Fruit fly (Drosophila melanogaster) whole organism, embryonic: ENCODE results near the gene kat-60L1.

Source experiments
- Bdp1 ChIP-seq: fragments of 200-800 bp; sonication (Bioruptor generic); optimal IDR thresholded peaks from 3 replicates; lab custom pipeline; 2016; ENCODE audit warnings: missing biosample characterization, missing genetic modification characterization
- BtbVII ChIP-seq: fragments of 200-800 bp; sonication (Bioruptor generic); optimal IDR thresholded peaks from 3 replicates; lab custom pipeline; 2017; ENCODE audit warnings: missing biosample characterization, mild to moderate bottlenecking, missing genetic modification characterization
- CG12299 ChIP-seq: fragments of 200-800 bp; sonication (Bioruptor generic); optimal IDR thresholded peaks from 2 replicates; lab custom pipeline; 2018; ENCODE audit warnings: missing biosample characterization, mild to moderate bottlenecking, missing genetic modification characterization
- CG14014 ChIP-seq: fragments of 200-800 bp; sonication (Bioruptor generic); IDR thresholded peaks from 2 replicates; pipeline ENCODE4 v1.3.6; 2022; ENCODE audit warnings: missing biosample characterization, missing genetic modification characterization
- CG14710 ChIP-seq: fragments of 200-800 bp; sonication (Bioruptor generic); optimal IDR thresholded peaks from 3 replicates; lab custom pipeline; 2019; ENCODE audit warnings: missing biosample characterization, mild to moderate bottlenecking, missing genetic modification characterization, moderate library complexity
- CG15269 ChIP-seq: fragments of 200-800 bp; sonication (Bioruptor generic); optimal IDR thresholded peaks from 2 replicates; lab custom pipeline; 2018; ENCODE audit warnings: missing biosample characterization, mild to moderate bottlenecking, missing genetic modification characterization, moderate library complexity
- CG15479 ChIP-seq: fragments of 200-800 bp; sonication (Bioruptor generic); optimal IDR thresholded peaks from 3 replicates; lab custom pipeline; 2019; ENCODE audit warnings: missing biosample characterization, mild to moderate bottlenecking, missing genetic modification characterization, moderate library complexity
- CG1647 ChIP-seq: fragments of 200-800 bp; sonication (Bioruptor generic); optimal IDR thresholded peaks from 3 replicates; lab custom pipeline; 2016; ENCODE audit warnings: missing biosample characterization, missing genetic modification characterization
- CG16779 ChIP-seq: fragments of 200-800 bp; sonication (Bioruptor generic); IDR thresholded peaks from 2 replicates; pipeline ENCODE4 v1.3.6; 2022; ENCODE audit warnings: missing biosample characterization, missing genetic modification characterization
- CG17328 ChIP-seq: fragments of 200-800 bp; sonication (Bioruptor generic); IDR thresholded peaks from 2 replicates; pipeline ENCODE4 v1.3.6; 2022; ENCODE audit warnings: missing biosample characterization, missing genetic modification characterization
- CG17385 ChIP-seq: fragments of 200-800 bp; sonication (Bioruptor generic); optimal IDR thresholded peaks from 3 replicates; lab custom pipeline; 2018; ENCODE audit warnings: missing biosample characterization, mild to moderate bottlenecking, missing genetic modification characterization
- CG17568 ChIP-seq: fragments of 200-800 bp; sonication (Bioruptor generic); optimal IDR thresholded peaks from 2 replicates; lab custom pipeline; 2018; ENCODE audit warnings: missing biosample characterization, mild to moderate bottlenecking, missing genetic modification characterization, moderate library complexity
- CG17612 ChIP-seq: fragments of 200-800 bp; sonication (Bioruptor generic); IDR thresholded peaks from 2 replicates; pipeline ENCODE4 v1.3.6; 2022; ENCODE audit warnings: missing biosample characterization, missing genetic modification characterization
- CG2875 ChIP-seq: fragments of 200-800 bp; sonication (Bioruptor generic); optimal IDR thresholded peaks from 2 replicates; lab custom pipeline; 2017; ENCODE audit warnings: missing biosample characterization, mild to moderate bottlenecking, missing genetic modification characterization, missing genetic modification reagents
- CG31441 ChIP-seq: fragments of 200-800 bp; sonication (Bioruptor generic); IDR thresholded peaks from 2 replicates; pipeline ENCODE4 v1.3.6; 2022; ENCODE audit warnings: missing biosample characterization, missing genetic modification characterization
- CG3726 ChIP-seq: fragments of 200-800 bp; sonication (Bioruptor generic); IDR thresholded peaks from 3 replicates; pipeline ENCODE4, ENCODE4 v1.3.6; 2022; ENCODE audit warnings: missing biosample characterization, missing genetic modification characterization
- CG4328 ChIP-seq: fragments of 200-800 bp; sonication (Bioruptor generic); optimal IDR thresholded peaks from 3 replicates; lab custom pipeline; 2017; ENCODE audit warnings: missing biosample characterization, missing genetic modification reagents, missing genetic modification characterization
- CG4404 ChIP-seq: fragments of 200-800 bp; sonication (Bioruptor generic); IDR thresholded peaks from 2 replicates; pipeline ENCODE4 v1.3.6; 2022; ENCODE audit warnings: missing biosample characterization, missing genetic modification characterization
- CG9932 ChIP-seq: fragments of 200-800 bp; sonication (Bioruptor generic); IDR thresholded peaks from 2 replicates; pipeline ENCODE4 v1.3.6; 2022; ENCODE audit warnings: missing biosample characterization, missing genetic modification characterization
- Camta ChIP-seq: fragments of 200-800 bp; sonication (Bioruptor generic); optimal IDR thresholded peaks from 2 replicates; lab custom pipeline; 2016; ENCODE audit warnings: missing biosample characterization, missing genetic modification characterization
- CrebB ChIP-seq: fragments of 200-800 bp; sonication (Bioruptor generic); optimal IDR thresholded peaks from 3 replicates; lab custom pipeline; 2018; ENCODE audit warnings: missing biosample characterization, mild to moderate bottlenecking, missing genetic modification characterization
- HLHmδ ChIP-seq: fragments of 200-800 bp; sonication (Bioruptor generic); optimal IDR thresholded peaks from 2 replicates; lab custom pipeline; 2018; ENCODE audit warnings: missing biosample characterization, mild to moderate bottlenecking, missing genetic modification characterization, moderate library complexity
- MESR4 ChIP-seq: fragments of 200-800 bp; sonication (Bioruptor generic); optimal IDR thresholded peaks from 2 replicates; lab custom pipeline; 2018; ENCODE audit warnings: missing biosample characterization, mild to moderate bottlenecking, missing genetic modification characterization, moderate library complexity
- NK7.1 ChIP-seq: fragments of 200-800 bp; sonication (Bioruptor generic); optimal IDR thresholded peaks from 3 replicates; lab custom pipeline; 2016; ENCODE audit warnings: missing biosample characterization, missing genetic modification characterization
- Ptx1 ChIP-seq: fragments of 200-800 bp; sonication (Bioruptor generic); IDR thresholded peaks from 2 replicates; pipeline ENCODE4 v1.3.6; 2022; ENCODE audit warnings: missing biosample characterization, missing genetic modification characterization
- Trl ChIP-seq, 3 experiments: fragments of >200 bp in 2 of 3; fragments of 200-800 bp in 1 of 3; sonication (Bioruptor generic) in 1 of 3; optimal IDR thresholded peaks; 2 replicates in 1 of 3; 3 replicates in 2 of 3; lab custom pipeline; 2016 to 2017; ENCODE audit warnings: missing biosample characterization in 1 of 3, missing genetic modification characterization in 1 of 3
- Vsx1 ChIP-seq: fragments of 200-800 bp; sonication (Bioruptor generic); optimal IDR thresholded peaks from 2 replicates; lab custom pipeline; 2017; ENCODE audit warnings: missing biosample characterization, mild to moderate bottlenecking, missing genetic modification characterization, missing genetic modification reagents
- YL-1 ChIP-seq: fragments of 200-800 bp; sonication (Bioruptor generic); optimal IDR thresholded peaks from 3 replicates; lab custom pipeline; 2017; ENCODE audit warnings: missing biosample characterization, mild to moderate bottlenecking, missing genetic modification characterization
- ap ChIP-seq: fragments of 200-800 bp; sonication (Bioruptor generic); IDR thresholded peaks from 2 replicates; pipeline ENCODE4 v1.3.6; 2022; ENCODE audit warnings: missing biosample characterization, missing genetic modification characterization
- ash1 ChIP-seq: fragments of 200-800 bp; sonication (Bioruptor generic); optimal IDR thresholded peaks from 2 replicates; lab custom pipeline; 2018; ENCODE audit warnings: missing biosample characterization, mild to moderate bottlenecking, missing genetic modification characterization
- bab2 ChIP-seq: fragments of 200-800 bp; sonication (Bioruptor generic); optimal IDR thresholded peaks from 2 replicates; lab custom pipeline; 2016; ENCODE audit warnings: missing biosample characterization, missing genetic modification characterization
- bbx ChIP-seq: fragments of 200-800 bp; sonication (Bioruptor generic); IDR thresholded peaks from 2 replicates; pipeline ENCODE4 v1.3.6; 2022; ENCODE audit warnings: missing biosample characterization, missing genetic modification characterization; ENCODE audit not compliant: partially characterized antibody
- emc ChIP-seq: fragments of 200-800 bp; sonication (Bioruptor generic); optimal IDR thresholded peaks from 2 replicates; lab custom pipeline; 2016; ENCODE audit warnings: missing biosample characterization, missing genetic modification characterization
- exex ChIP-seq: fragments of 200-800 bp; sonication (Bioruptor generic); optimal IDR thresholded peaks from 4 replicates; lab custom pipeline; 2018; ENCODE audit warnings: missing biosample characterization, mild to moderate bottlenecking, missing genetic modification characterization, moderate library complexity
- gce ChIP-seq: fragments of 200-800 bp; sonication (Bioruptor generic); IDR thresholded peaks from 3 replicates; pipeline ENCODE4 v1.3.6; 2022; ENCODE audit warnings: missing biosample characterization, missing genetic modification characterization
- inv ChIP-seq: fragments of 200-800 bp; sonication (Bioruptor generic); IDR thresholded peaks from 2 replicates; pipeline ENCODE4 v1.3.6; 2022; ENCODE audit warnings: missing biosample characterization, missing genetic modification characterization; ENCODE audit not compliant: partially characterized antibody
- kni ChIP-seq: fragments of 200-800 bp; sonication (Bioruptor generic); optimal IDR thresholded peaks from 3 replicates; lab custom pipeline; 2017; ENCODE audit warnings: mild to moderate bottlenecking, missing biosample characterization, missing genetic modification reagents, missing genetic modification characterization
- nerfin-2 ChIP-seq: fragments of 200-800 bp; sonication (Bioruptor generic); IDR thresholded peaks from 2 replicates; pipeline ENCODE4 v1.3.6; 2022; ENCODE audit warnings: missing biosample characterization, missing genetic modification characterization; ENCODE audit not compliant: partially characterized antibody
- pan ChIP-seq, 4 experiments: fragments of >200 bp in 3 of 4; fragments of 200-800 bp in 1 of 4; sonication (Bioruptor generic) in 1 of 4; optimal IDR thresholded peaks in 3 of 4; IDR thresholded peaks in 1 of 4; 2 replicates each; pipeline versions ENCODE4 v1.3.6 to Lab custom; 2017 to 2022; ENCODE audit warnings: missing biosample characterization in 2 of 4, missing genetic modification characterization in 2 of 4, mixed read lengths in 1 of 4
- pum ChIP-seq: fragments of 200-800 bp; sonication (Bioruptor generic); optimal IDR thresholded peaks from 2 replicates; lab custom pipeline; 2016; ENCODE audit warnings: missing biosample characterization, missing genetic modification characterization
- ranshi ChIP-seq: fragments of 200-800 bp; sonication (Bioruptor generic); IDR thresholded peaks from 2 replicates; pipeline ENCODE4 v1.3.6; 2022; ENCODE audit warnings: missing biosample characterization, missing genetic modification characterization
- row ChIP-seq: fragments of 200-800 bp; sonication (Bioruptor generic); IDR thresholded peaks from 3 replicates; pipeline ENCODE4 v1.3.6; 2022; ENCODE audit warnings: missing biosample characterization, missing genetic modification characterization
- schlank ChIP-seq: fragments of 200-800 bp; sonication (Bioruptor generic); optimal IDR thresholded peaks from 2 replicates; lab custom pipeline; 2018; ENCODE audit warnings: missing biosample characterization, mild to moderate bottlenecking, missing genetic modification characterization
- slbo ChIP-seq: fragments of 200-800 bp; sonication (Bioruptor generic); IDR thresholded peaks from 2 replicates; pipeline ENCODE4 v1.3.6; 2022; ENCODE audit warnings: missing biosample characterization, missing genetic modification characterization
- ssp ChIP-seq: fragments of 200-800 bp; sonication (Bioruptor generic); IDR thresholded peaks from 2 replicates; pipeline ENCODE4 v1.3.6; 2022; ENCODE audit warnings: missing biosample characterization, missing genetic modification characterization
- stc ChIP-seq: fragments of 200-800 bp; sonication (Bioruptor generic); IDR thresholded peaks from 2 replicates; pipeline ENCODE4 v1.3.6; 2022; ENCODE audit warnings: missing biosample characterization, missing genetic modification characterization
- tll ChIP-seq, 2 experiments: fragments of 200-800 bp in 1 of 2; fragments of >200 bp in 1 of 2; sonication (Bioruptor generic) in 1 of 2; optimal IDR thresholded peaks; 2 replicates each; lab custom pipeline; 2017 to 2019; ENCODE audit warnings: missing biosample characterization in 2 of 2, missing genetic modification characterization in 2 of 2, mild to moderate bottlenecking in 1 of 2, moderate library complexity in 1 of 2
- zf30C ChIP-seq: fragments of 200-800 bp; sonication (Bioruptor generic); optimal IDR thresholded peaks from 3 replicates; lab custom pipeline; 2018; ENCODE audit warnings: missing biosample characterization, mild to moderate bottlenecking, missing genetic modification characterization
- zfh2 ChIP-seq: fragments of 200-800 bp; sonication (Bioruptor generic); optimal IDR thresholded peaks from 2 replicates; lab custom pipeline; 2016; ENCODE audit warnings: missing biosample characterization, missing genetic modification characterization

Gene kat-60L1

DNA sequence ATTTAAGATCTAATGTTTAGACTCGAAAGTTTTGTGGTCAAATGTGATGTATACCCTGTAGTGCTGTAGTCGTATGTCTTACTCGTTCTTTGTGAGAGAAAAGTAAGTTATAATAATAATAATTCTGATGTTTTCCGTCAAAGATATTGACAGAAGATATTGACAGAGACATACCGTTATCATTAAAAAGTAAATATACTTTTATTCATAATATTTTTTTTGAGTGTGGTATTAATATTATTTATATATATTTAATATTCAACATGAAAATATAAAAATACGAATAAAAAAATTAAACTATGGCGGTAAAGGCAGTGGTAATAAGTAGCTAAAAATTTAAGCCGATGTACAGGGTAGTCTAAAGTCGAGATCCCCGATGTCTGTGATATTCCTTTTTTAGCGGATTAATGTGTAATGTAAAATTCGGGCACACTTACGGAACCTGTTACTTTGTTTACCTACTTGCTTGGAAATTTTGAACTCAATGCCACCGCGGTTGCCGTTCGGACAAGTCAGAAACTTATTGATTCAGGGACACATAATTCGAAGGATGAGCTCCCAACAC is 45.2 kb upstream of the kat-60L1 start, which contains the start of the genes CG2100 and CG1236 (continued):
- TF ChIP-seq MESR4 (GFP tag; lab: Kevin White, UChicago) (peak; percentile 59), ash1 (no peak), emc (GFP tag; lab: Kevin White, UChicago) (no peak), CG2875 (peak; percentile 79), CG17385 (GFP tag; lab: Kevin White, UChicago) (peak; percentile 83), BtbVII (GFP tag; lab: Kevin White, UChicago) (peak; percentile 77), bbx (no peak), CG3726 (GFP tag; lab: Robert Waterston, UW) (peak; percentile 73; the same call in 2 of the 3 replicates), row (GFP tag; lab: Robert Waterston, UW) (peak; percentile 95), Camta (GFP tag; lab: Kevin White, UChicago) (peak; percentile 47), pan (optimal IDR thresholded peaks at IDR 0.05; lab: Kevin White, UChicago) (peak in 1 of 2 experiments; percentile 64), pan (GFP tag; optimal IDR thresholded peaks at IDR 0.05 in 1 of 2, IDR thresholded peaks at IDR 0.05 in 1 of 2) (peak; percentile 65 to 81), CG17568 (GFP tag; lab: Kevin White, UChicago) (no peak), kni (no peak), CG15479 (GFP tag; lab: Kevin White, UChicago) (peak; percentile 2), HLHmδ (GFP tag; lab: Kevin White, UChicago) (no peak), CG4404 (GFP tag; lab: Robert Waterston, UW) (peak; percentile 68), Ptx1 (peak; percentile 82), CG4328 (peak; percentile 65), CG9932 (peak; percentile 74), CG15269 (tag; lab: Kevin White, UChicago) (peak; percentile 88), slbo (GFP tag; lab: Robert Waterston, UW) (peak; percentile 86), stc (GFP tag; lab: Robert Waterston, UW) (peak; percentile 56), CG17612 (GFP tag; lab: Robert Waterston, UW) (no peak; the same call in 1 of the 2 replicates), bab2 (GFP tag; lab: Kevin White, UChicago) (peak; percentile 26), zf30C (no peak), Trl (optimal IDR thresholded peaks at IDR 0.05; lab: Kevin White, UChicago) (no peak), Trl (GFP tag; optimal IDR thresholded peaks at IDR 0.05; lab: Kevin White, UChicago) (peak; percentile 14), NK7.1 (no peak), YL-1 (GFP tag; lab: Kevin White, UChicago) (peak; percentile 71), CG1647 (peak; percentile 8), ranshi (GFP tag; lab: Robert Waterston, UW) (peak; percentile 77), CG16779 (no peak), CG31441 (GFP tag; lab: Robert Waterston, UW) (peak; percentile 95), nerfin-2 (no peak), pum (peak; percentile 32), CG12299 (peak; percentile 63), exex (peak; percentile 42), CG14710 (peak; percentile 91), Bdp1 (GFP tag; lab: Kevin White, UChicago) (peak; percentile 19), tll (GFP tag; optimal IDR thresholded peaks at IDR 0.05; lab: Kevin White, UChicago) (peak in 1 of 2 experiments; percentile 32), schlank (no peak), CrebB (peak; percentile 36), ssp (GFP tag; lab: Robert Waterston, UW) (peak; percentile 71), ap (no peak; the same call in 1 of the 2 replicates), inv (GFP tag; lab: Robert Waterston, UW) (no peak), CG17328 (peak; percentile 66), Vsx1 (GFP tag; lab: Kevin White, UChicago) (no peak), gce (GFP tag; lab: Robert Waterston, UW) (0 out of 3 replicates have a peak, but pooled peaks have one; percentile 33), CG14014 (GFP tag; lab: Robert Waterston, UW) (peak; percentile 59), zfh2 (GFP tag; lab: Kevin White, UChicago) (peak; percentile 30)
